Worm (Caenorhabditis elegans) whole organism, L4 larva: ENCODE measurements around the gene lgg-3.

ENCODE experiments used
- egl-27 ChIP-seq: sonication (generic microtip); optimal IDR thresholded peaks from 3 replicates; lab custom pipeline; 2017; ENCODE audit warnings: missing biosample characterization, missing genetic modification reagents, missing genetic modification characterization
- egl-43 ChIP-seq: fragments of 200-800 bp; sonication (Bioruptor generic); IDR thresholded peaks from 2 replicates; pipeline ENCODE4 v1.3.6; 2022; ENCODE audit warnings: missing genetic modification reagents, missing genetic modification characterization, missing compliant biosample characterization
- nhr-11 ChIP-seq: fragments of 150-350 bp; optimal IDR thresholded peaks from 2 replicates; lab custom pipeline; 2014; ENCODE audit warnings: missing biosample characterization, missing genetic modification characterization
- nhr-237 ChIP-seq: sonication (generic microtip); optimal IDR thresholded peaks from 2 replicates; lab custom pipeline; 2017; ENCODE audit warnings: missing biosample characterization, missing genetic modification characterization

ce11 chrIII:5722550-5722949, 24.7 kb upstream of the lgg-3 start, which contains the start of gene wrm-1:
- TF ChIP-seq egl-27 (tag; lab: Kevin White, UChicago), result no peak
- TF ChIP-seq nhr-11 (tag; lab: Kevin White, UChicago), result no peak
- TF ChIP-seq egl-43 (GFP tag; lab: Robert Waterston, UW), result no peak
- no peak for TF ChIP-seq nhr-237
